Fruit fly (Drosophila melanogaster) whole organism, adult: ENCODE results near the gene CG31086.

ENCODE experiments used
- CG11617 ChIP-seq: fragments of 200-800 bp; sonication (Bioruptor generic); optimal IDR thresholded peaks from 2 replicates; lab custom pipeline; 2017; ENCODE audit warnings: mild to moderate bottlenecking, missing biosample characterization, missing genetic modification reagents, missing genetic modification characterization
- CG12768 ChIP-seq: fragments of 200-800 bp; sonication (Bioruptor generic); optimal IDR thresholded peaks from 2 replicates; lab custom pipeline; 2017; ENCODE audit warnings: missing biosample characterization, missing genetic modification characterization, mild to moderate bottlenecking, moderate library complexity, missing genetic modification reagents
- CG14711 ChIP-seq: fragments of 200-800 bp; sonication (Bioruptor generic); optimal IDR thresholded peaks from 2 replicates; lab custom pipeline; 2018; ENCODE audit warnings: missing biosample characterization, mild to moderate bottlenecking, missing genetic modification characterization, moderate library complexity
- CG1620 ChIP-seq: fragments of 200-800 bp; sonication (Bioruptor generic); optimal IDR thresholded peaks from 2 replicates; lab custom pipeline; 2016; ENCODE audit warnings: missing biosample characterization, missing genetic modification characterization
- CG33017 ChIP-seq: fragments of 200-800 bp; sonication (Bioruptor generic); optimal IDR thresholded peaks from 2 replicates; lab custom pipeline; 2018; ENCODE audit warnings: missing biosample characterization, mild to moderate bottlenecking, missing genetic modification characterization, moderate library complexity
- Hr96 ChIP-seq: fragments of 200-800 bp; sonication (Bioruptor generic); optimal IDR thresholded peaks from 2 replicates; lab custom pipeline; 2016; ENCODE audit warnings: missing biosample characterization, missing genetic modification characterization
- Mnt ChIP-seq: fragments of 200-800 bp; sonication (Bioruptor generic); optimal IDR thresholded peaks from 2 replicates; lab custom pipeline; 2016; ENCODE audit warnings: missing biosample characterization, mild to moderate bottlenecking, missing genetic modification characterization
- bab1 ChIP-seq: fragments of 200-800 bp; sonication (Bioruptor generic); optimal IDR thresholded peaks from 3 replicates; lab custom pipeline; 2019; ENCODE audit warnings: missing biosample characterization, mild to moderate bottlenecking, missing genetic modification characterization, moderate library complexity
- kay ChIP-seq: fragments of 200-800 bp; sonication (Bioruptor generic); peaks from one replicate; lab custom pipeline; 2016; ENCODE audit warnings: missing biosample characterization, missing genetic modification characterization, borderline replicate concordance
- pad ChIP-seq: fragments of 200-800 bp; sonication (Bioruptor generic); optimal IDR thresholded peaks from 3 replicates; lab custom pipeline; 2017; ENCODE audit warnings: missing biosample characterization, missing genetic modification characterization, mild to moderate bottlenecking, moderate library complexity, missing genetic modification reagents
- tj ChIP-seq: fragments of 200-800 bp; sonication (Bioruptor generic); optimal IDR thresholded peaks from 3 replicates; lab custom pipeline; 2017; ENCODE audit warnings: missing biosample characterization, mild to moderate bottlenecking, missing genetic modification characterization, moderate library complexity
- toe ChIP-seq: fragments of 200-800 bp; sonication (Bioruptor generic); optimal IDR thresholded peaks from 2 replicates; lab custom pipeline; 2016; ENCODE audit warnings: missing biosample characterization, missing genetic modification characterization

DNA sequence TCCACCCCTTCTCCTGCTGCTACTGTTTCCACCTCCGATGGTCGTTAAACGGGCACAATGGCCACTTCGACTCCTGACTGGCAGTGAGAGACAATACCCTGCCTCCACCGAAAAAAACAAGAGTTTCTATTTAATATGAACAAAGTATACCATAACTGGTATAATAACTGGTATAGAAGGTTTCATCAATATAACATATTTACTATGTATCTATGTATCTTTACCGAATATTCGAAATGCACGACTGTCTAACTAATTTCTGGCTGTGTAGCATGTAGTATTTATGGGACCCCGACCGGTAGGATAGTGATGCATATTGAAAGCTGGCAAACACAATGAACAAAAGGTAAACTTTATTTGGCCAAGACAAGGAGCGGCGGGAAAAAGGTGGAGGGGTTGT is 3.1 kb upstream of the CG31086 start:
- TF ChIP-seq Hr96 (GFP tag; lab: Kevin White, UChicago) (no peak), pad (no peak), kay (GFP tag; lab: Kevin White, UChicago) (no peak), bab1 (GFP tag; lab: Kevin White, UChicago) (no peak), CG12768 (no peak), toe (no peak), CG33017 (tag; lab: Kevin White, UChicago) (no peak), CG14711 (tag; lab: Kevin White, UChicago) (no peak), Mnt (no peak), CG1620 (GFP tag; lab: Kevin White, UChicago) (no peak), CG11617 (GFP tag; lab: Kevin White, UChicago) (no peak), tj (GFP tag; lab: Kevin White, UChicago) (no peak)
